Worm (Caenorhabditis elegans) whole organism, early embryonic: Measurements from ENCODE around the gene vps-18.

Experiments
- F13C5.2 ChIP-seq: sonication (generic microtip); optimal IDR thresholded peaks from 2 replicates; lab custom pipeline; 2017; ENCODE audit warnings: mild to moderate bottlenecking, missing genetic modification characterization, inconsistent platforms, missing compliant biosample characterization
- ama-1 ChIP-seq: fragments of 150-350 bp; optimal IDR thresholded peaks from 2 replicates; lab custom pipeline; 2014
- flt-1 ChIP-seq: fragments of 200-800 bp; sonication (Bioruptor generic); IDR thresholded peaks from 2 replicates; pipeline ENCODE4 v1.3.6; 2022; ENCODE audit warnings: missing genetic modification characterization, missing compliant biosample characterization
- hmbx-1 ChIP-seq: sonication (generic microtip); optimal IDR thresholded peaks from 2 replicates; lab custom pipeline; 2016; ENCODE audit warnings: mild to moderate bottlenecking, missing genetic modification characterization, missing compliant biosample characterization
- hnd-1 ChIP-seq: sonication (generic microtip); optimal IDR thresholded peaks from 2 replicates; lab custom pipeline; 2016; ENCODE audit warnings: missing genetic modification characterization, missing compliant biosample characterization
- pes-1 ChIP-seq: fragments of 200-800 bp; sonication (Bioruptor generic); IDR thresholded peaks from 2 replicates; pipeline ENCODE4 v1.3.6; 2022; ENCODE audit warnings: missing genetic modification reagents, missing genetic modification characterization, missing compliant biosample characterization
- scrt-1 ChIP-seq: fragments of 200-800 bp; sonication (Bioruptor generic); IDR thresholded peaks from 2 replicates; pipeline ENCODE4 v1.3.6; 2022; ENCODE audit warnings: missing genetic modification characterization, missing compliant biosample characterization

DNA sequence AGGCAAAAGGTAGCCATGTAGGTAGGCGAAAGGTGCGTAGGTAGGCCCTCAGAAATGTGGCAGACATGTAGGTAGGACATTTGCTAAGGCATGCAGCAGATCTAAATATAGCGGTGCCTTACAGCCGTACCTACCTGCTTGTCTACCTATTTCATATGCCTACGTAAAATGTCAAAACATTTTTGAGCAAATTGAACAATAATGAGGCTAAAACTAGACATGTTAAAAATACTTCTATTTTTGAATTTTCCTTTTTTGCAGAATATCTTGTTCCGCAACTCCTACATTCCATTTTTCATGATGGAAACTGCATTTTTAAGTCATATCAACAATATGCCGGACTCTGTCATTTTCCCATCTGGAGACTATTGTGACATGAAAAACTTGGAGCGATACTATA lies 26.7 kb upstream of the vps-18 start:
- TF ChIP-seq scrt-1 (GFP tag; lab: Robert Waterston, UW) (no peak), hnd-1 (tag; lab: Kevin White, UChicago) (no peak), ama-1 (lab: Kevin White, UChicago) (no peak), flt-1 (GFP tag; lab: Robert Waterston, UW) (no peak), F13C5.2 (tag; lab: Kevin White, UChicago) (no peak), pes-1 (no peak), hmbx-1 (tag; lab: Kevin White, UChicago) (no peak)
